Worm (Caenorhabditis elegans) whole organism, late embryonic: ENCODE results near the gene Y48A6B.3.

Source experiments
- K02D7.2 ChIP-seq: sonication (generic microtip); optimal IDR thresholded peaks from 2 replicates; lab custom pipeline; 2017; ENCODE audit warnings: mild to moderate bottlenecking, missing genetic modification characterization, missing compliant biosample characterization
- T23F11.4 ChIP-seq: fragments of 200-800 bp; sonication (Bioruptor generic); optimal IDR thresholded peaks from 2 replicates; lab custom pipeline; 2018; ENCODE audit warnings: mild to moderate bottlenecking, missing genetic modification characterization, missing compliant biosample characterization
- ahr-1 ChIP-seq: sonication (generic microtip); optimal IDR thresholded peaks from 2 replicates; lab custom pipeline; 2016; ENCODE audit warnings: missing genetic modification characterization, missing compliant biosample characterization
- ceh-14 ChIP-seq: sonication (generic microtip); optimal IDR thresholded peaks from 2 replicates; lab custom pipeline; 2016; ENCODE audit warnings: missing genotype, missing genetic modification characterization, missing compliant biosample characterization
- ceh-18 ChIP-seq: sonication (generic microtip); optimal IDR thresholded peaks from 2 replicates; lab custom pipeline; 2016; ENCODE audit warnings: missing genetic modification characterization, missing compliant biosample characterization
- ceh-19 ChIP-seq: fragments of 200-800 bp; sonication (Bioruptor generic); optimal IDR thresholded peaks from 2 replicates; lab custom pipeline; 2018; ENCODE audit warnings: mild to moderate bottlenecking, missing genetic modification characterization, missing compliant biosample characterization
- ceh-2 ChIP-seq: sonication (generic microtip); optimal IDR thresholded peaks from 2 replicates; lab custom pipeline; 2016; ENCODE audit warnings: missing genotype, missing genetic modification characterization, missing compliant biosample characterization
- ceh-22 ChIP-seq: sonication (generic microtip); optimal IDR thresholded peaks from 2 replicates; lab custom pipeline; 2017; ENCODE audit warnings: missing biosample characterization, missing genetic modification characterization
- ceh-24 ChIP-seq: sonication (generic microtip); optimal IDR thresholded peaks from 2 replicates; lab custom pipeline; 2016; ENCODE audit warnings: mild to moderate bottlenecking, missing genetic modification characterization, missing compliant biosample characterization
- ceh-30 ChIP-seq: fragments of 150-350 bp; optimal IDR thresholded peaks from 2 replicates; lab custom pipeline; 2014; ENCODE audit warnings: missing biosample characterization, missing genetic modification characterization
- ceh-31 ChIP-seq: sonication (generic microtip); optimal IDR thresholded peaks from 2 replicates; lab custom pipeline; 2016; ENCODE audit warnings: missing genetic modification characterization, missing compliant biosample characterization
- ceh-34 ChIP-seq: sonication (generic microtip); optimal IDR thresholded peaks from 2 replicates; lab custom pipeline; 2016; ENCODE audit warnings: mild to moderate bottlenecking, missing genetic modification characterization, missing compliant biosample characterization
- ceh-45 ChIP-seq: fragments of 200-800 bp; sonication (Bioruptor generic); IDR thresholded peaks from 2 replicates; pipeline ENCODE4 v1.3.6; 2022; ENCODE audit warnings: missing genetic modification reagents, missing genetic modification characterization, missing compliant biosample characterization
- ceh-48 ChIP-seq: sonication (generic microtip); optimal IDR thresholded peaks from 2 replicates; lab custom pipeline; 2016; ENCODE audit warnings: missing genetic modification characterization, inconsistent platforms, missing compliant biosample characterization
- ceh-6 ChIP-seq: fragments of 200-800 bp; sonication (Bioruptor generic); optimal IDR thresholded peaks from 2 replicates; lab custom pipeline; 2018; ENCODE audit warnings: mild to moderate bottlenecking, missing genetic modification characterization, missing compliant biosample characterization
- ceh-9 ChIP-seq: sonication (generic microtip); optimal IDR thresholded peaks from 2 replicates; lab custom pipeline; 2016; ENCODE audit warnings: mild to moderate bottlenecking, missing genetic modification characterization, inconsistent platforms, missing compliant biosample characterization
- che-1 ChIP-seq: sonication (generic microtip); optimal IDR thresholded peaks from 2 replicates; lab custom pipeline; 2016; ENCODE audit warnings: mild to moderate bottlenecking, missing genetic modification characterization, missing compliant biosample characterization
- dmd-4 ChIP-seq: sonication (generic microtip); optimal IDR thresholded peaks from 2 replicates; lab custom pipeline; 2016; ENCODE audit warnings: borderline replicate concordance, missing genetic modification characterization, missing compliant biosample characterization
- elt-2 ChIP-seq: sonication (generic microtip); optimal IDR thresholded peaks from 2 replicates; lab custom pipeline; 2016; ENCODE audit warnings: missing genetic modification reagents, missing genetic modification characterization, missing compliant biosample characterization
- eyg-1 ChIP-seq: sonication (generic microtip); optimal IDR thresholded peaks from 2 replicates; lab custom pipeline; 2016; ENCODE audit warnings: missing genotype, missing genetic modification characterization, missing compliant biosample characterization
- fax-1 ChIP-seq: sonication (generic microtip); optimal IDR thresholded peaks from 2 replicates; lab custom pipeline; 2016; ENCODE audit warnings: missing genotype, missing genetic modification characterization, missing compliant biosample characterization
- gmeb-2 ChIP-seq: sonication (generic microtip); optimal IDR thresholded peaks from 2 replicates; lab custom pipeline; 2016; ENCODE audit warnings: missing genetic modification characterization, inconsistent platforms, missing compliant biosample characterization
- hlh-13 ChIP-seq: fragments of 200-800 bp; sonication (Bioruptor generic); optimal IDR thresholded peaks from 2 replicates; lab custom pipeline; 2018; ENCODE audit warnings: mild to moderate bottlenecking, missing genetic modification characterization, missing compliant biosample characterization
- hlh-15 ChIP-seq: sonication (generic microtip); optimal IDR thresholded peaks from 2 replicates; lab custom pipeline; 2016; ENCODE audit warnings: missing genetic modification characterization, missing compliant biosample characterization
- hlh-30 ChIP-seq: sonication (generic microtip); optimal IDR thresholded peaks from 2 replicates; lab custom pipeline; 2017; ENCODE audit warnings: antibody characterized with exemption, missing genetic modification characterization, missing compliant biosample characterization; ENCODE audit not compliant: insufficient read depth
- lim-6 ChIP-seq: sonication (generic microtip); optimal IDR thresholded peaks from 2 replicates; lab custom pipeline; 2016; ENCODE audit warnings: missing genetic modification characterization, missing compliant biosample characterization
- lin-11 ChIP-seq: fragments of 200-800 bp; sonication (Bioruptor generic); optimal IDR thresholded peaks from 2 replicates; lab custom pipeline; 2018; ENCODE audit warnings: mild to moderate bottlenecking, missing genetic modification characterization, missing compliant biosample characterization
- mec-3 ChIP-seq: sonication (generic microtip); optimal IDR thresholded peaks from 2 replicates; lab custom pipeline; 2016; ENCODE audit warnings: borderline replicate concordance, missing genetic modification characterization, missing compliant biosample characterization
- nhr-232 ChIP-seq: sonication (generic microtip); optimal IDR thresholded peaks from 2 replicates; lab custom pipeline; 2016; ENCODE audit warnings: missing genetic modification characterization, missing compliant biosample characterization
- npax-4 ChIP-seq: sonication (generic microtip); optimal IDR thresholded peaks from 2 replicates; lab custom pipeline; 2016; ENCODE audit warnings: missing genetic modification characterization, missing compliant biosample characterization
- pag-3 ChIP-seq: sonication (generic microtip); optimal IDR thresholded peaks from 2 replicates; lab custom pipeline; 2016; ENCODE audit warnings: missing compliant biosample characterization, missing genetic modification characterization, borderline replicate concordance
- pax-1 ChIP-seq: fragments of 150-350 bp; optimal IDR thresholded peaks from 2 replicates; lab custom pipeline; 2014; ENCODE audit warnings: missing biosample characterization, missing genetic modification characterization
- pha-4 ChIP-seq: fragments of 150-350 bp; optimal IDR thresholded peaks from 2 replicates; lab custom pipeline; 2018; ENCODE audit warnings: missing biosample characterization, missing genetic modification reagents, missing genetic modification characterization
- pqm-1 ChIP-seq: sonication (generic microtip); optimal IDR thresholded peaks from 2 replicates; lab custom pipeline; 2016; ENCODE audit warnings: missing genetic modification characterization, missing compliant biosample characterization
- rnt-1 ChIP-seq: sonication (generic microtip); optimal IDR thresholded peaks from 2 replicates; lab custom pipeline; 2016; ENCODE audit warnings: missing genetic modification characterization, missing compliant biosample characterization
- sdc-2 ChIP-seq: sonication (generic microtip); optimal IDR thresholded peaks from 2 replicates; lab custom pipeline; 2016; ENCODE audit warnings: missing genotype, missing genetic modification characterization, missing compliant biosample characterization
- sox-4 ChIP-seq: sonication (generic microtip); optimal IDR thresholded peaks from 2 replicates; lab custom pipeline; 2017; ENCODE audit warnings: mild to moderate bottlenecking, missing genetic modification characterization, inconsistent platforms, missing compliant biosample characterization
- syd-9 ChIP-seq: sonication (generic microtip); optimal IDR thresholded peaks from 2 replicates; lab custom pipeline; 2016; ENCODE audit warnings: mild to moderate bottlenecking, missing genetic modification characterization, moderate library complexity, missing compliant biosample characterization
- tbx-2 ChIP-seq: sonication (generic microtip); optimal IDR thresholded peaks from 2 replicates; lab custom pipeline; 2016; ENCODE audit warnings: missing genetic modification characterization, missing compliant biosample characterization
- unc-42 ChIP-seq: sonication (generic microtip); optimal IDR thresholded peaks from 2 replicates; lab custom pipeline; 2016; ENCODE audit warnings: missing genotype, missing genetic modification characterization, missing compliant biosample characterization
- unc-86 ChIP-seq: sonication (generic microtip); optimal IDR thresholded peaks from 2 replicates; lab custom pipeline; 2016; ENCODE audit warnings: missing genetic modification characterization, missing compliant biosample characterization
- zip-5 ChIP-seq: sonication (generic microtip); optimal IDR thresholded peaks from 2 replicates; lab custom pipeline; 2016; ENCODE audit warnings: missing genetic modification characterization, missing compliant biosample characterization
- ztf-16 ChIP-seq: sonication (generic microtip); optimal IDR thresholded peaks from 2 replicates; lab custom pipeline; 2017; ENCODE audit warnings: missing genetic modification characterization, missing compliant biosample characterization

Gene Y48A6B.3

DNA sequence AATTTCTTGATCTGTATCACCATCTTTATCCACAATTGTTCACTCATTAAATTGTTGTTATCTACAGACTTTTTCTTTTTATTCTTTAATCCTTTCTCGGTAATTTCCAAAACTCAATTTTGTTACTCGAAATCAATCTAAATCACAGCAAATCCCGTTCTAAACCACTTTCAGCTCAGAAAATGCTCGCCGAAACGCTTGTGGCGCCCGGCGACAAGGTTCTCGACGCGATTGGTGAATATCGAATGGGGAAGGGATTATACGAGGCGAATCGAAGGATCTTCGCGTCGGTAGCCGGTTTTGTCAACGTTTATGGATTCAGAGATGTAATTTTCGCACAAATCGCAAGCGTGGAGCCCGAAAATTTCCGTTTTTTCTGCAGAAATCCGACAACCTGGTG lies 847 bp downstream of the Y48A6B.3 start, which contains the start of gene exos-1:
Gene exos-1, plus strand, starts transcription at position 175 of the 400 bp plus-strand sequence.
- TF ChIP-seq hlh-30 (tag; lab: Kevin White, UChicago) (no peak), sox-4 (tag; lab: Kevin White, UChicago) (no peak), eyg-1 (no peak), npax-4 (tag; lab: Kevin White, UChicago) (no peak), ceh-9 (no peak), ahr-1 (tag; lab: Kevin White, UChicago) (no peak), T23F11.4 (GFP tag; lab: Kevin White, UChicago) (no peak), dmd-4 (tag; lab: Kevin White, UChicago) (no peak), che-1 (tag; lab: Kevin White, UChicago) (no peak), K02D7.2 (no peak), ceh-2 (no peak), unc-86 (no peak), zip-5 (tag; lab: Kevin White, UChicago) (no peak), lim-6 (tag; lab: Kevin White, UChicago) (no peak)

ce11 chrIII:11010597-11010996 lies 2.6 kb downstream of the Y48A6B.3 start:
- TF ChIP-seq ceh-34 (tag; lab: Kevin White, UChicago) (no peak), ceh-2 (no peak), nhr-232 (tag; lab: Kevin White, UChicago) (no peak), rnt-1 (tag; lab: Kevin White, UChicago) (no peak), T23F11.4 (GFP tag; lab: Kevin White, UChicago) (no peak)

- TF ChIP-seq pqm-1 (tag; lab: Kevin White, UChicago) = no peak
- TF ChIP-seq sdc-2 (tag; lab: Kevin White, UChicago) = no peak
- TF ChIP-seq ceh-34 (tag; lab: Kevin White, UChicago) = no peak
- no peak for TF ChIP-seq pha-4
- no peak for TF ChIP-seq pag-3 (tag; lab: Kevin White, UChicago)
- TF ChIP-seq syd-9 = no peak
These were observed 4.2 kb downstream of the Y48A6B.3 start, which contains the start of gene kvs-4 for ce11 chrIII:11012264-11012663. Gene kvs-4 (plus strand): TSS chrIII:11012564.

DNA sequence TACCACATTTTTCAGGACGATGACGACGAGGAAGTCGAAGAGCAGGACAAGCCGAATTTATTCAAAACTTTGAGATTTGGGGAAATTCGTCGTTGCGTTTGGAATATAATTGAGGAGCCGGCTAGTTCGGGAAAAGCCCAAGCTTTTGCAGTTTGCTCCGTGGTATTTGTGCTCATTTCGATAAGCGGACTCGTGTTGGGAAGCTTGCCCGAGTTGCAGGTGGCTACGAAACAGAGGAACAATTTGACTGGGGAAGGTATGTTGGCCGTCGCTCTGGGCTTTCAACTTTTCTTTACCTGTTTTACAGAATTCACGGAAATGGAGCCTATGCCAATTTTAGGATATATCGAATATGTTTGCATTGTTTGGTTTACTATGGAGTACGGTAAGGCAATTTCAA lies 14.3 kb downstream of the Y48A6B.3 start:
- no peak for TF ChIP-seq syd-9
- TF ChIP-seq ceh-6 (GFP tag; lab: Kevin White, UChicago) = no peak
- TF ChIP-seq ahr-1 (tag; lab: Kevin White, UChicago) = no peak
- TF ChIP-seq ceh-34 (tag; lab: Kevin White, UChicago) = no peak
- TF ChIP-seq ceh-18 = no peak
- no peak for TF ChIP-seq dmd-4 (tag; lab: Kevin White, UChicago)
- TF ChIP-seq ceh-14 (tag; lab: Kevin White, UChicago) = no peak
- TF ChIP-seq che-1 (tag; lab: Kevin White, UChicago) = no peak
- TF ChIP-seq pax-1 = no peak
- no peak for TF ChIP-seq tbx-2
- no peak for TF ChIP-seq ztf-16 (tag; lab: Kevin White, UChicago)
- no peak for TF ChIP-seq T23F11.4 (GFP tag; lab: Kevin White, UChicago)
- no peak for TF ChIP-seq zip-5 (tag; lab: Kevin White, UChicago)
- no peak for TF ChIP-seq lin-11 (tag; lab: Kevin White, UChicago)

DNA sequence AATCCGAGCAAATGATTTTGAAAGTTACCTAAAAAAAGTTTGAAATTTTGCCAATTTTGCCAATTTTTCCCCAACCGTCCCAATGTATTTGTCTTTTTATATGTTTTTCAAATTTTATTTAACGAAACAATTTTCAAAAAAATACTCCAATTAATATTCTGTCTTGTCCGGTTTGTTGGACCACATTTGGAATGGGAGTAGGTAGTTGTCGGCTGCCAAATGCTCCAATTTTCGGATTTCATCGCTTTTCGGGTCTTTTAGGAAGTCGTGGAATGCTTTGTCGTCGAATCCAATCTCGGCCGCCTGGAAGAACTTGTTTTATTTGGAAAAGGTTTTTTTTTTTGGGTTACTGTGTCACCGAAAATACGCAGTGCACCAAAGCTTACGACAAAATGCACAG lies 17.1 kb downstream of the Y48A6B.3 start:
- TF ChIP-seq pha-4 (no peak), gmeb-2 (tag; lab: Kevin White, UChicago) (no peak), ceh-19 (GFP tag; lab: Kevin White, UChicago) (no peak), ceh-31 (tag; lab: Kevin White, UChicago) (no peak), ceh-30 (tag; lab: Kevin White, UChicago) (no peak), fax-1 (tag; lab: Kevin White, UChicago) (no peak), sdc-2 (tag; lab: Kevin White, UChicago) (no peak), ceh-22 (no peak), hlh-15 (no peak), sox-4 (tag; lab: Kevin White, UChicago) (no peak), elt-2 (tag; lab: Kevin White, UChicago) (no peak), ceh-24 (tag; lab: Kevin White, UChicago) (no peak), mec-3 (tag; lab: Kevin White, UChicago) (no peak), ceh-9 (no peak), ceh-34 (tag; lab: Kevin White, UChicago) (no peak), ceh-48 (no peak), unc-42 (tag; lab: Kevin White, UChicago) (no peak), hlh-13 (GFP tag; lab: Kevin White, UChicago) (no peak), ceh-45 (GFP tag; lab: Robert Waterston, UW) (no peak)
